Fruit fly (Drosophila melanogaster): ENCODE measurements around the gene CG6333.

The CG6333 gene

DNA sequence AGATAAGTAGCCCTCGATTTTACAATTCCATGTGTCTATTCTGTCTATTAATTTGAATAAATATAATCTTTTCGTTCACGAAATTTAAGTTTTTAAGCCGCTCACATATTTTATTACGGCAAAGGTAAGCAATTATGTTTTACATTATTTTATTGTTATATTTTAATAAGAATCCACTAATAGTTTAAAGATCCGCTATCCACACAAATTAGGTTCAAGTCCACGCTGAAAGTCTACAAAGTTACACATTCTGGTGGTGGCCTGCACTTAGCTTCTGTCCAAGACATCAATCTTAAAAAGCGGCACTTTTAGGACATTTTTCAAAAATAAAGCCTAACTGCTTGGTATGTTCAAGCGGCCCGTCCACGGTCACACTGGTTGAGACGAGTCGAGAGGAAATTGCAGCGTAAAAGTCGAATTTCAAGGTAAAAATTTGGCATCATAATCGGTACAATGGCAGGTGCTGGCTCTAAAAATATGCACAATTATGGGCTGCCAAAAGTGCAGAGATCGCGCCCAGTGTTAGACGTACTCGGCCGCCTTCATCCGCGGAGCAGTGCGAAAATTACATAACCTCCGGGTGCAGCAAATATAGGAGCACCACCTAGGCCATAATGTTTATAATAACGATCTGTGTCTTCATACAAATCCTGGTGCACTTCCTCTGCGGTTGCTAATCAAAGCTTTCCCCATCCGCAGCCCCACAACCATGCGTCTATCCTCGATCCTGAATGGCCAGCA lies 11.1 kb downstream of the CG6333 start, which contains the start of the genes UQCR-Q and CG46525 (continued):
- TF ChIP-seq Mad (GFP tag; optimal IDR thresholded peaks at IDR 0.05) = peak; percentile 15
- TF ChIP-seq CG17912 (GFP tag; optimal IDR thresholded peaks at IDR 0.05) = peak; percentile 70
- no peak for TF ChIP-seq CG2202 (tag; optimal IDR thresholded peaks at IDR 0.05)
- TF ChIP-seq Abd-B (GFP tag; optimal IDR thresholded peaks at IDR 0.05) = peak; percentile 52
- peak; percentile 45 for TF ChIP-seq BEAF-32 (GFP tag; optimal IDR thresholded peaks at IDR 0.05)
- TF ChIP-seq phol (tag; optimal IDR thresholded peaks at IDR 0.05) = peak; percentile 56
- TF ChIP-seq CG1603 (tag; optimal IDR thresholded peaks at IDR 0.05) = peak; percentile 72
- TF ChIP-seq Pdp1 (GFP tag; optimal IDR thresholded peaks at IDR 0.05) = peak in 1 of 2 experiments; percentile 96
- peak; percentile 53 for TF ChIP-seq Ets65A (GFP tag)
- peak; percentile 39 for TF ChIP-seq Dref (GFP tag; IDR thresholded peaks at IDR 0.05)
- TF ChIP-seq Scr (GFP tag; IDR thresholded peaks at IDR 0.05; ENCODE audit: partially characterized antibody) = peak; percentile 20
- TF ChIP-seq CG12104 (GFP tag; optimal IDR thresholded peaks at IDR 0.05) = no peak
- TF ChIP-seq MESR4 (GFP tag; optimal IDR thresholded peaks at IDR 0.05) = peak; percentile 88
- TF ChIP-seq Lhr (GFP tag; optimal IDR thresholded peaks at IDR 0.05) = peak; percentile 97
- TF ChIP-seq gfzf (GFP tag; optimal IDR thresholded peaks at IDR 0.05) = peak; percentile 99
- no peak for TF ChIP-seq Poxn (GFP tag; IDR thresholded peaks at IDR 0.05)
- TF ChIP-seq HmgZ (tag; optimal IDR thresholded peaks at IDR 0.05) = peak; percentile 85
- peak; percentile 62 for TF ChIP-seq CG42726 (GFP tag; IDR thresholded peaks at IDR 0.05; ENCODE audit: partially characterized antibody)
- no peak for TF ChIP-seq inv (GFP tag; IDR thresholded peaks at IDR 0.05; ENCODE audit: partially characterized antibody)
- TF ChIP-seq dmrt99B (tag; optimal IDR thresholded peaks at IDR 0.05) = no peak
- no peak for TF ChIP-seq CG10959 (GFP tag; IDR thresholded peaks at IDR 0.05)
- TF ChIP-seq CG12071 (GFP tag; optimal IDR thresholded peaks at IDR 0.05) = no peak
- TF ChIP-seq Hmr (GFP tag; optimal IDR thresholded peaks at IDR 0.05) = peak; percentile 78
- TF ChIP-seq YL-1 (GFP tag; optimal IDR thresholded peaks at IDR 0.05) = peak; percentile 68
- no peak for TF ChIP-seq CG18619 (GFP tag; optimal IDR thresholded peaks at IDR 0.05)
- peak; percentile 0 for TF ChIP-seq HLH54F (GFP tag; optimal IDR thresholded peaks at IDR 0.05)
- no peak for TF ChIP-seq CG9817 (tag; optimal IDR thresholded peaks at IDR 0.05)
- TF ChIP-seq HHEX (GFP tag; optimal IDR thresholded peaks at IDR 0.05) = no peak
- TF ChIP-seq crc (GFP tag; optimal IDR thresholded peaks at IDR 0.05) = no peak
- peak; percentile 45 for TF ChIP-seq zen (tag; optimal IDR thresholded peaks at IDR 0.05)
- TF ChIP-seq CG7928 (GFP tag; optimal IDR thresholded peaks at IDR 0.05) = no peak
- peak in 1 of 2 experiments; percentile 55 for TF ChIP-seq crp (GFP tag; optimal IDR thresholded peaks at IDR 0.05)
- peak; percentile 66 for TF ChIP-seq bigmax (GFP tag; optimal IDR thresholded peaks at IDR 0.05)
- no peak for TF ChIP-seq Sry-β (GFP tag; optimal IDR thresholded peaks at IDR 0.05)
- peak; percentile 15 for TF ChIP-seq grau (tag; optimal IDR thresholded peaks at IDR 0.05)
- peak; percentile 65 for TF ChIP-seq CG4617 (GFP tag; optimal IDR thresholded peaks at IDR 0.05; ENCODE audit: borderline replicate concordance)
- TF ChIP-seq nmo (GFP tag; optimal IDR thresholded peaks at IDR 0.05) = peak; percentile 56
- TF ChIP-seq Ets97D (GFP tag; optimal IDR thresholded peaks at IDR 0.05) = peak; percentile 81
- TF ChIP-seq Elba2 (GFP tag; optimal IDR thresholded peaks at IDR 0.05) = peak; percentile 12
- TF ChIP-seq CG13287 (GFP tag; IDR thresholded peaks at IDR 0.05; ENCODE audit: partially characterized antibody) = peak; percentile 39; the same call in 1 of the 2 replicates
- no peak for TF ChIP-seq CG11696 (GFP tag; IDR thresholded peaks at IDR 0.05)
- TF ChIP-seq CG2116 (GFP tag; optimal IDR thresholded peaks at IDR 0.05) = peak; percentile 79
- TF ChIP-seq Dll (GFP tag; IDR thresholded peaks at IDR 0.05; ENCODE audit: partially characterized antibody) = 0 out of 4 replicates have a peak, but pooled peaks have one; percentile 20
- TF ChIP-seq knrl (GFP tag; IDR thresholded peaks at IDR 0.05; ENCODE audit: partially characterized antibody) = peak; percentile 22; the same call in 1 of the 3 replicates
- TF ChIP-seq wdn (GFP tag; IDR thresholded peaks at IDR 0.05) = no peak
- no peak for TF ChIP-seq CG14965 (GFP tag; optimal IDR thresholded peaks at IDR 0.05; ENCODE audit: borderline replicate concordance)
- peak; percentile 33; the same call in 1 of the 4 replicates for TF ChIP-seq chinmo (GFP tag; IDR thresholded peaks at IDR 0.05; ENCODE audit: partially characterized antibody)

All from whole organism, embryonic.